Worm (Caenorhabditis elegans): Measurements from ENCODE around the gene twk-36.

- no peak for TF ChIP-seq egl-27 (tag; optimal IDR thresholded peaks at IDR 0.05)
- TF ChIP-seq unc-55 (GFP tag; optimal IDR thresholded peaks at IDR 0.05), result no peak
- TF ChIP-seq unc-62 (GFP tag; optimal IDR thresholded peaks at IDR 0.05), result no peak
- TF ChIP-seq unc-39 (tag; optimal IDR thresholded peaks at IDR 0.05), result no peak
- TF ChIP-seq lin-11 (tag; optimal IDR thresholded peaks at IDR 0.05), result no peak
- TF ChIP-seq sma-3 (GFP tag; optimal IDR thresholded peaks at IDR 0.05), result no peak
- TF ChIP-seq elt-1 (tag; optimal IDR thresholded peaks at IDR 0.05), result no peak
- no peak for TF ChIP-seq nhr-6 (tag; optimal IDR thresholded peaks at IDR 0.05)
- no peak for TF ChIP-seq aly-2 (tag; optimal IDR thresholded peaks at IDR 0.05)
- TF ChIP-seq nhr-10 (tag; optimal IDR thresholded peaks at IDR 0.05), result no peak
- TF ChIP-seq nhr-237 (tag; optimal IDR thresholded peaks at IDR 0.05), result no peak
Observed at ce11 chrV:17739801-17740200, 7.1 kb downstream of the twk-36 start, which contains the start of gene cutl-4.
